Worm (Caenorhabditis elegans) whole organism, L4 larva: ENCODE data around the gene tbc-13.
A peak's percentile ranks its signal among the peaks of the same experiment; 100 is the strongest.

ENCODE experiments used
- D1046.2 ChIP-seq: fragments of 200-800 bp; sonication (Bioruptor generic); IDR thresholded peaks from 2 replicates; pipeline ENCODE4 v1.3.6; 2022; ENCODE audit warnings: missing genetic modification characterization, missing compliant biosample characterization
- F10B5.3 ChIP-seq: sonication (generic microtip); optimal IDR thresholded peaks from 2 replicates; lab custom pipeline; 2016; ENCODE audit warnings: mild to moderate bottlenecking, missing genetic modification characterization, missing compliant biosample characterization
- F26F4.8 ChIP-seq: fragments of 200-800 bp; sonication (Bioruptor generic); conservative IDR thresholded peaks from 2 replicates; pipeline ENCODE4 v1.3.6; 2022; ENCODE audit warnings: missing genetic modification characterization, missing compliant biosample characterization
- F44E2.7 ChIP-seq: fragments of 200-800 bp; sonication (Bioruptor generic); IDR thresholded peaks from 2 replicates; pipeline ENCODE4 v2.1.2; 2022; ENCODE audit warnings: missing genetic modification characterization, missing compliant biosample characterization
- R02D3.7 ChIP-seq: fragments of 150-350 bp; sonication (generic microtip); optimal IDR thresholded peaks from 3 replicates; lab custom pipeline; 2014; ENCODE audit warnings: missing biosample characterization, missing genetic modification characterization
- T20F7.1 ChIP-seq: fragments of 200-800 bp; sonication (Bioruptor generic); optimal IDR thresholded peaks from 2 replicates; lab custom pipeline; 2018; ENCODE audit warnings: mild to moderate bottlenecking, missing genetic modification characterization, missing compliant biosample characterization
- Y105C5A.15 ChIP-seq: fragments of 200-800 bp; sonication (Bioruptor generic); IDR thresholded peaks from 2 replicates; pipeline ENCODE4 v1.3.6; 2022; ENCODE audit warnings: missing genetic modification characterization, missing compliant biosample characterization
- Y48G9A.11 ChIP-seq: fragments of 200-800 bp; sonication (Bioruptor generic); IDR thresholded peaks from 2 replicates; pipeline ENCODE4 v1.3.6; 2022; ENCODE audit warnings: missing genetic modification reagents, missing genetic modification characterization, missing compliant biosample characterization
- ZK337.2 ChIP-seq: fragments of 200-800 bp; sonication (Bioruptor generic); IDR thresholded peaks from 2 replicates; pipeline ENCODE4 v1.3.6; 2022; ENCODE audit warnings: missing genetic modification reagents, missing genetic modification characterization, missing compliant biosample characterization
- aha-1 ChIP-seq: fragments of 150-350 bp; peaks from one replicate; lab custom pipeline; 2014; ENCODE audit warnings: missing biosample characterization, missing genetic modification characterization
- ceh-44 ChIP-seq: fragments of 200-800 bp; sonication (Bioruptor generic); IDR thresholded peaks from 2 replicates; pipeline ENCODE4 v1.3.6; 2022; ENCODE audit warnings: missing genetic modification reagents, missing genetic modification characterization, missing compliant biosample characterization
- daf-12 ChIP-seq: fragments of 150-350 bp; optimal IDR thresholded peaks from 2 replicates; lab custom pipeline; 2014; ENCODE audit warnings: missing biosample characterization, missing genetic modification reagents, missing genetic modification characterization
- daf-16 ChIP-seq, 3 experiments: sonication (generic microtip); optimal IDR thresholded peaks; 2 replicates each; lab custom pipeline; 2016 to 2017; ENCODE audit warnings: missing genetic modification characterization in 3 of 3, missing genetic modification reagents in 3 of 3, mild to moderate bottlenecking in 2 of 3, missing compliant biosample characterization in 2 of 3, missing biosample characterization in 1 of 3, moderate library complexity in 1 of 3
- daf-19 ChIP-seq: fragments of 200-800 bp; sonication (Bioruptor generic); conservative IDR thresholded peaks from 2 replicates; pipeline ENCODE4 v1.3.6; 2022; ENCODE audit warnings: missing genetic modification characterization, missing compliant biosample characterization
- dmd-6 ChIP-seq: fragments of 200-800 bp; sonication (Bioruptor generic); IDR thresholded peaks from 2 replicates; pipeline ENCODE4 v1.3.6; 2022; ENCODE audit warnings: missing genetic modification reagents, missing genetic modification characterization, missing compliant biosample characterization
- dmd-9 ChIP-seq: fragments of 200-800 bp; sonication (Bioruptor generic); IDR thresholded peaks from 2 replicates; pipeline ENCODE4 v1.3.6; 2022; ENCODE audit warnings: missing genetic modification reagents, missing genetic modification characterization, missing compliant biosample characterization
- dpl-1 ChIP-seq: fragments of 150-350 bp; optimal IDR thresholded peaks from 2 replicates; lab custom pipeline; 2014; ENCODE audit warnings: missing biosample characterization, missing genetic modification reagents, missing genetic modification characterization
- dve-1 ChIP-seq: sonication (generic microtip); optimal IDR thresholded peaks from 2 replicates; lab custom pipeline; 2017; ENCODE audit warnings: antibody characterized with exemption, mild to moderate bottlenecking, missing genetic modification characterization, missing compliant biosample characterization; ENCODE audit not compliant: insufficient read depth
- fos-1 ChIP-seq: fragments of 150-350 bp; optimal IDR thresholded peaks from 2 replicates; lab custom pipeline; 2014; ENCODE audit warnings: missing biosample characterization, missing genetic modification characterization
- hif-1 ChIP-seq, 2 experiments: sonication (generic microtip); optimal IDR thresholded peaks; 2 replicates each; lab custom pipeline; 2016 to 2017; ENCODE audit warnings: missing compliant biosample characterization in 2 of 2, missing genetic modification characterization in 2 of 2, missing genetic modification reagents in 2 of 2, missing genotype in 2 of 2, mild to moderate bottlenecking in 1 of 2
- hlh-30 ChIP-seq: sonication (generic microtip); optimal IDR thresholded peaks from 2 replicates; lab custom pipeline; 2017; ENCODE audit warnings: antibody characterized with exemption, mild to moderate bottlenecking, missing genetic modification characterization, missing compliant biosample characterization; ENCODE audit not compliant: insufficient read depth
- hmg-1.1 ChIP-seq: fragments of 200-800 bp; sonication (Bioruptor generic); IDR thresholded peaks from 2 replicates; pipeline ENCODE4 v1.3.6; 2022; ENCODE audit warnings: missing genetic modification reagents, missing genetic modification characterization, missing compliant biosample characterization
- jun-1 ChIP-seq: fragments of 150-350 bp; optimal IDR thresholded peaks from 2 replicates; lab custom pipeline; 2014; ENCODE audit warnings: missing biosample characterization, missing genetic modification reagents, missing genetic modification characterization
- lin-29 ChIP-seq: fragments of 200-800 bp; sonication (Bioruptor generic); IDR thresholded peaks from 2 replicates; pipeline ENCODE4 v1.3.6; 2022; ENCODE audit warnings: missing genetic modification reagents, missing genetic modification characterization, missing compliant biosample characterization
- mxl-3 ChIP-seq: fragments of 200-800 bp; sonication (Bioruptor generic); optimal IDR thresholded peaks from 2 replicates; lab custom pipeline; 2018; ENCODE audit warnings: mild to moderate bottlenecking, missing genetic modification characterization, missing compliant biosample characterization
- nhr-10 ChIP-seq: fragments of 150-350 bp; optimal IDR thresholded peaks from 2 replicates; lab custom pipeline; 2014; ENCODE audit warnings: missing biosample characterization, missing genetic modification characterization
- nhr-102 ChIP-seq: sonication (generic microtip); optimal IDR thresholded peaks from 2 replicates; lab custom pipeline; 2016; ENCODE audit warnings: mild to moderate bottlenecking, missing genetic modification characterization, moderate library complexity, missing compliant biosample characterization
- nhr-11 ChIP-seq: fragments of 150-350 bp; optimal IDR thresholded peaks from 2 replicates; lab custom pipeline; 2014; ENCODE audit warnings: missing biosample characterization, missing genetic modification characterization
- nhr-25 ChIP-seq: sonication (generic microtip); optimal IDR thresholded peaks from 2 replicates; lab custom pipeline; 2017; ENCODE audit warnings: missing genetic modification characterization, mild to moderate bottlenecking, missing compliant biosample characterization, antibody characterized with exemption, moderate library complexity, borderline replicate concordance; ENCODE audit not compliant: insufficient read depth
- nhr-48 ChIP-seq: sonication (generic microtip); optimal IDR thresholded peaks from 2 replicates; lab custom pipeline; 2016; ENCODE audit warnings: mild to moderate bottlenecking, missing genetic modification characterization, missing compliant biosample characterization
- nhr-6 ChIP-seq: fragments of 150-350 bp; optimal IDR thresholded peaks from 2 replicates; lab custom pipeline; 2014; ENCODE audit warnings: missing biosample characterization, missing genetic modification characterization
- nhr-77 ChIP-seq: fragments of 150-350 bp; optimal IDR thresholded peaks from 2 replicates; lab custom pipeline; 2014; ENCODE audit warnings: missing biosample characterization, missing genetic modification characterization
- pha-4 ChIP-seq, 2 experiments: fragments of 150-350 bp in 1 of 2; fragments of 200-800 bp in 1 of 2; sonication (Bioruptor generic) in 1 of 2; IDR thresholded peaks in 1 of 2; optimal IDR thresholded peaks in 1 of 2; 2 replicates each; pipeline versions ENCODE4 v1.3.6 to Lab custom; 2014 to 2022; ENCODE audit warnings: missing genetic modification characterization in 2 of 2, missing genetic modification reagents in 2 of 2, missing biosample characterization in 1 of 2, missing compliant biosample characterization in 1 of 2
- rbr-2 ChIP-seq: sonication (generic microtip); optimal IDR thresholded peaks from 2 replicates; lab custom pipeline; 2016; ENCODE audit warnings: missing genotype, missing genetic modification characterization, missing compliant biosample characterization
- set-16 ChIP-seq: fragments of 200-800 bp; sonication (Bioruptor generic); IDR thresholded peaks from 2 replicates; pipeline ENCODE4 v1.3.6; 2022; ENCODE audit warnings: missing genetic modification reagents, missing genetic modification characterization, missing compliant biosample characterization
- spr-1 ChIP-seq: sonication (generic microtip); optimal IDR thresholded peaks from 2 replicates; lab custom pipeline; 2016; ENCODE audit warnings: mild to moderate bottlenecking, missing genetic modification characterization, missing compliant biosample characterization
- tag-97 ChIP-seq: fragments of 200-800 bp; sonication (Bioruptor generic); IDR thresholded peaks from 2 replicates; pipeline ENCODE4 v1.3.6; 2022; ENCODE audit warnings: missing genetic modification characterization, missing compliant biosample characterization
- unc-62 ChIP-seq, 3 experiments: fragments of 150-350 bp in 1 of 3; sonication (generic microtip); optimal IDR thresholded peaks in 2 of 3; peaks in 1 of 3; 1 replicate in 1 of 3; 2 replicates in 2 of 3; lab custom pipeline; 2014 to 2017; ENCODE audit warnings: missing biosample characterization in 3 of 3, missing genetic modification characterization in 3 of 3, missing genetic modification reagents in 3 of 3, missing genotype in 1 of 3
- zag-1 ChIP-seq: fragments of 150-350 bp; optimal IDR thresholded peaks from 2 replicates; lab custom pipeline; 2014; ENCODE audit warnings: missing biosample characterization, missing genetic modification characterization

The tbc-13 gene

DNA sequence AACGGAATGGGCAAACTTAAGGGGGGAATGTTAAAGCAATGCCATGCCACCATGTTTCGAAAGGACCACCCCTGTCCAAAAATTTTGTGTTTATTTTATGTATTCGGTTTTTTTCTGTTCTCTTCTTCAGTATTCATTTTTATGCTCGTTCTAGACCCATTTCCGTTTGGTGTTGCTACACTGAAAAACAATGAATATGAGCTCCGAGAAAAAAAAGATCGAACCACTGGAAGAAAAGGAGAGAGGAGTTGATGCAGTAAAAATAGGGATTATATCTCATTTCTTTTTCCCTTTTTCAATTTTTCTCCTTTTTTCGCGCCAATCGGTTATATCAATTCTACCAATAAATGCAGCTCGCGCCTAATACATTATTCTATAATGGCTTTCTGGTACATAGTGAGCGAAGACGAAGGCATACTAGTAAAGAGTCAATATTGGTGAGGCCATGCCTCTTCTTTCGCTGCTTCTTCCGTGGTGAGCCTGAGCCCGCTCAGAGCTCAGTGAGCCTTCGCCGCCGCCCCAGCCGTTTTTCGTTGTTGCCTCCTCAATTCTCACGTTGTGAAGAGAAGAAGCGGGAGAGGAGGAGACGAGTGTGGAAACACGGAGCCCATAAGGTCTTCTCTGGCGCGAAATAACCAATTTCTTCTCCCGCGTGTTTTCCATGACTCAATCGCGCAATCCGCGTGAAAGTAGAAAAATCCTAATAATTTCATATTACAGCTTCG, 44.7 kb upstream of the tbc-13 start:
- no peak for TF ChIP-seq T20F7.1 (GFP tag; lab: Kevin White, UChicago)
- TF ChIP-seq aha-1, result peak; percentile 83
- 0 out of 2 replicates have a peak, but pooled peaks have one; percentile 11 for TF ChIP-seq dmd-6 (GFP tag; lab: Robert Waterston, UW)
- TF ChIP-seq F44E2.7 (GFP tag; lab: Robert Waterston, UW), result no peak
- TF ChIP-seq dpl-1, result no peak
- peak; percentile 29; the same call in 1 of the 2 replicates for TF ChIP-seq hmg-1.1 (GFP tag; lab: Robert Waterston, UW)
- no peak for TF ChIP-seq hlh-30 (tag; lab: Kevin White, UChicago)
- TF ChIP-seq dve-1 (tag; lab: Kevin White, UChicago), result no peak
- TF ChIP-seq set-16 (GFP tag; lab: Robert Waterston, UW), result peak; percentile 71
- TF ChIP-seq daf-19, result no peak
- no peak for TF ChIP-seq zag-1
- TF ChIP-seq nhr-25, result no peak
- peak; percentile 16 for TF ChIP-seq rbr-2 (tag; lab: Kevin White, UChicago)
- 0 out of 2 replicates have a peak, but pooled peaks have one; percentile 20 for TF ChIP-seq pha-4 (GFP tag; IDR thresholded peaks at IDR 0.05; lab: Robert Waterston, UW)
- TF ChIP-seq pha-4 (tag; optimal IDR thresholded peaks at IDR 0.05; lab: Kevin White, UChicago), result no peak
- TF ChIP-seq ZK337.2 (GFP tag; lab: Robert Waterston, UW), result no peak
- no peak for TF ChIP-seq nhr-102 (tag; lab: Kevin White, UChicago)
- TF ChIP-seq dmd-9, result no peak
- TF ChIP-seq lin-29 (GFP tag; lab: Robert Waterston, UW), result no peak
- TF ChIP-seq daf-12 (tag; lab: Kevin White, UChicago), result no peak
- TF ChIP-seq F10B5.3 (tag; lab: Kevin White, UChicago), result no peak
- TF ChIP-seq nhr-48 (tag; lab: Kevin White, UChicago), result no peak
- TF ChIP-seq nhr-11 (tag; lab: Kevin White, UChicago), result no peak
- TF ChIP-seq D1046.2 (GFP tag; lab: Robert Waterston, UW), result no peak
- TF ChIP-seq unc-62 (GFP tag; optimal IDR thresholded peaks at IDR 0.05 in 1 of 2; lab: Kevin White, UChicago), result peak in 1 of 2 experiments; percentile 55
- no peak for TF ChIP-seq unc-62 (tag; optimal IDR thresholded peaks at IDR 0.05; lab: Kevin White, UChicago)
- no peak for TF ChIP-seq Y48G9A.11 (GFP tag; lab: Robert Waterston, UW)
- no peak for TF ChIP-seq hif-1 (tag; optimal IDR thresholded peaks at IDR 0.05; lab: Kevin White, UChicago)
- no peak for TF ChIP-seq Y105C5A.15 (GFP tag; lab: Robert Waterston, UW)
- no peak for TF ChIP-seq nhr-10
- no peak for TF ChIP-seq spr-1 (tag; lab: Kevin White, UChicago)
- no peak for TF ChIP-seq tag-97 (GFP tag; lab: Robert Waterston, UW)
- TF ChIP-seq nhr-6, result no peak
- TF ChIP-seq mxl-3 (GFP tag; lab: Kevin White, UChicago), result no peak
- no peak for TF ChIP-seq jun-1 (tag; lab: Kevin White, UChicago)
- no peak for TF ChIP-seq ceh-44 (GFP tag; lab: Robert Waterston, UW)
- TF ChIP-seq fos-1 (tag; lab: Kevin White, UChicago), result no peak
- TF ChIP-seq F26F4.8 (GFP tag; lab: Robert Waterston, UW), result no peak
- TF ChIP-seq R02D3.7 (tag; lab: Kevin White, UChicago), result no peak
- TF ChIP-seq daf-16 (GFP tag; optimal IDR thresholded peaks at IDR 0.05; lab: Kevin White, UChicago), result no peak
- no peak for TF ChIP-seq daf-16 (tag; optimal IDR thresholded peaks at IDR 0.05; lab: Kevin White, UChicago)
- TF ChIP-seq nhr-77 (tag; lab: Kevin White, UChicago), result no peak
